Worm (Caenorhabditis elegans) whole organism, L4 larva: ENCODE results near the gene Y51A2D.1.

Source experiments
- R02D3.7 ChIP-seq: fragments of 150-350 bp; sonication (generic microtip); optimal IDR thresholded peaks from 3 replicates; lab custom pipeline; 2014; ENCODE audit warnings: missing biosample characterization, missing genetic modification characterization
- aha-1 ChIP-seq: fragments of 150-350 bp; peaks from one replicate; lab custom pipeline; 2014; ENCODE audit warnings: missing biosample characterization, missing genetic modification characterization
- attf-4 ChIP-seq: sonication (generic microtip); optimal IDR thresholded peaks from 3 replicates; lab custom pipeline; 2017; ENCODE audit warnings: missing biosample characterization, missing genetic modification characterization
- cey-2 ChIP-seq: sonication (generic microtip); optimal IDR thresholded peaks from 3 replicates; lab custom pipeline; 2017; ENCODE audit warnings: missing genetic modification characterization, mild to moderate bottlenecking, missing compliant biosample characterization, antibody characterized with exemption, borderline replicate concordance; ENCODE audit not compliant: insufficient read depth
- daf-16 ChIP-seq, 3 experiments: sonication (generic microtip); optimal IDR thresholded peaks; 2 replicates each; lab custom pipeline; 2016 to 2017; ENCODE audit warnings: missing genetic modification characterization in 3 of 3, missing genetic modification reagents in 3 of 3, mild to moderate bottlenecking in 2 of 3, missing compliant biosample characterization in 2 of 3, missing biosample characterization in 1 of 3, moderate library complexity in 1 of 3
- daf-19 ChIP-seq: fragments of 200-800 bp; sonication (Bioruptor generic); conservative IDR thresholded peaks from 2 replicates; pipeline ENCODE4 v1.3.6; 2022; ENCODE audit warnings: missing genetic modification characterization, missing compliant biosample characterization
- daf-8 ChIP-seq: fragments of 200-800 bp; sonication (Bioruptor generic); IDR thresholded peaks from 2 replicates; pipeline ENCODE4 v1.3.6; 2022; ENCODE audit warnings: missing genetic modification characterization, missing compliant biosample characterization
- dmd-6 ChIP-seq: fragments of 200-800 bp; sonication (Bioruptor generic); IDR thresholded peaks from 2 replicates; pipeline ENCODE4 v1.3.6; 2022; ENCODE audit warnings: missing genetic modification reagents, missing genetic modification characterization, missing compliant biosample characterization
- dpl-1 ChIP-seq: fragments of 150-350 bp; optimal IDR thresholded peaks from 2 replicates; lab custom pipeline; 2014; ENCODE audit warnings: missing biosample characterization, missing genetic modification reagents, missing genetic modification characterization
- dve-1 ChIP-seq: sonication (generic microtip); optimal IDR thresholded peaks from 2 replicates; lab custom pipeline; 2017; ENCODE audit warnings: antibody characterized with exemption, mild to moderate bottlenecking, missing genetic modification characterization, missing compliant biosample characterization; ENCODE audit not compliant: insufficient read depth
- hlh-11 ChIP-seq: fragments of 200-800 bp; sonication (Bioruptor generic); optimal IDR thresholded peaks from 2 replicates; lab custom pipeline; 2018; ENCODE audit warnings: mild to moderate bottlenecking, missing genetic modification characterization, missing compliant biosample characterization
- jun-1 ChIP-seq: fragments of 150-350 bp; optimal IDR thresholded peaks from 2 replicates; lab custom pipeline; 2014; ENCODE audit warnings: missing biosample characterization, missing genetic modification reagents, missing genetic modification characterization
- lin-1 ChIP-seq: fragments of 200-800 bp; sonication (Bioruptor generic); IDR thresholded peaks from 2 replicates; pipeline ENCODE4 v1.3.6; 2022; ENCODE audit warnings: missing genetic modification reagents, missing genetic modification characterization, missing compliant biosample characterization
- mdt-29 ChIP-seq: fragments of 200-800 bp; sonication (Bioruptor generic); IDR thresholded peaks from 2 replicates; pipeline ENCODE4 v1.3.6; 2022; ENCODE audit warnings: missing genetic modification reagents, missing genetic modification characterization, missing compliant biosample characterization
- mes-2 ChIP-seq: sonication (generic microtip); optimal IDR thresholded peaks from 2 replicates; lab custom pipeline; 2016; ENCODE audit warnings: missing genotype, mild to moderate bottlenecking, missing genetic modification characterization, missing compliant biosample characterization; ENCODE audit not compliant: poor library complexity, severe bottlenecking
- nhr-11 ChIP-seq: fragments of 150-350 bp; optimal IDR thresholded peaks from 2 replicates; lab custom pipeline; 2014; ENCODE audit warnings: missing biosample characterization, missing genetic modification characterization
- nhr-111 ChIP-seq: fragments of 200-800 bp; sonication (Bioruptor generic); optimal IDR thresholded peaks from 2 replicates; lab custom pipeline; 2018; ENCODE audit warnings: mild to moderate bottlenecking, missing genetic modification characterization, missing compliant biosample characterization
- nhr-28 ChIP-seq: fragments of 150-350 bp; optimal IDR thresholded peaks from 2 replicates; lab custom pipeline; 2014; ENCODE audit warnings: missing biosample characterization, missing genetic modification characterization
- nhr-41 ChIP-seq: fragments of 200-800 bp; sonication (Bioruptor generic); IDR thresholded peaks from 2 replicates; pipeline ENCODE4 v1.3.6; 2022; ENCODE audit warnings: missing genetic modification reagents, missing genetic modification characterization, missing compliant biosample characterization
- nhr-42 ChIP-seq: fragments of 200-800 bp; sonication (Bioruptor generic); IDR thresholded peaks from 2 replicates; pipeline ENCODE4 v1.3.6; 2022; ENCODE audit warnings: missing genetic modification characterization, missing compliant biosample characterization
- nhr-48 ChIP-seq: sonication (generic microtip); optimal IDR thresholded peaks from 2 replicates; lab custom pipeline; 2016; ENCODE audit warnings: mild to moderate bottlenecking, missing genetic modification characterization, missing compliant biosample characterization
- nhr-77 ChIP-seq: fragments of 150-350 bp; optimal IDR thresholded peaks from 2 replicates; lab custom pipeline; 2014; ENCODE audit warnings: missing biosample characterization, missing genetic modification characterization
- php-3 ChIP-seq: fragments of 200-800 bp; sonication (Bioruptor generic); IDR thresholded peaks from 2 replicates; pipeline ENCODE4 v1.3.6; 2022; ENCODE audit warnings: missing genetic modification reagents, missing genetic modification characterization, missing compliant biosample characterization
- pqm-1 ChIP-seq: sonication (generic microtip); optimal IDR thresholded peaks from 2 replicates; lab custom pipeline; 2017; ENCODE audit warnings: missing biosample characterization, missing genetic modification characterization
- snpc-4 ChIP-seq: fragments of 150-350 bp; optimal IDR thresholded peaks from 2 replicates; lab custom pipeline; 2014; ENCODE audit warnings: missing biosample characterization, missing genetic modification characterization
- spr-3 ChIP-seq: fragments of 200-800 bp; sonication (Bioruptor generic); optimal IDR thresholded peaks from 2 replicates; lab custom pipeline; 2018; ENCODE audit warnings: mild to moderate bottlenecking, missing genetic modification characterization, missing compliant biosample characterization
- tag-97 ChIP-seq: fragments of 200-800 bp; sonication (Bioruptor generic); IDR thresholded peaks from 2 replicates; pipeline ENCODE4 v1.3.6; 2022; ENCODE audit warnings: missing genetic modification characterization, missing compliant biosample characterization
- tra-1 ChIP-seq: fragments of 200-800 bp; sonication (Bioruptor generic); IDR thresholded peaks from 2 replicates; pipeline ENCODE4 v1.3.6; 2022; ENCODE audit warnings: missing genetic modification reagents, missing genetic modification characterization, missing compliant biosample characterization
- zfp-3 ChIP-seq: fragments of 200-800 bp; sonication (Bioruptor generic); conservative IDR thresholded peaks from 2 replicates; pipeline ENCODE4 v1.3.6; 2022; ENCODE audit warnings: missing genetic modification reagents, missing genetic modification characterization, missing compliant biosample characterization

Gene Y51A2D.1

DNA sequence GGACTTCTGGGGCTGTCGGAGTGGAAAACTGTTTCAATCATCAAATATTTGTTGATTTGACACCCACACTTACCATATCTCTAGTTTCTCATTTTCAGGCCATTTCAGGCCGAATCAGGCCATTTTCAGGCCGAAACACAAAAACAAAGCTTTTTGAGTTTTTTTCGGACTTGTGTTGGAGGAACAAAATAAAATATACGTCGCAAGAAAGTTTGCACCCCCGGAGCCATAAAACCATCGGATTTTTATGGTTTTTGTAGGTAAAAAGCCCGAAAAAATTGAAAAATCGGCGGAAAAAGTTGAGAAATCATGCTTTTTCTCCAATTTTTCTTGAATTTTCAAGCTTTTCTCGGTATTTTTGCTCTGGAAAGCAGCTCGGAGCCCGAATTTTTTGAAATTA is at the start of gene Y51A2D.1:
TSS of gene Y51A2D.1 (plus strand) at position 301 of the 400 bp plus-strand sequence.
- no peak for TF ChIP-seq R02D3.7 (tag; lab: Kevin White, UChicago)
- no peak for TF ChIP-seq attf-4 (tag; lab: Kevin White, UChicago)
- no peak for TF ChIP-seq snpc-4 (tag; lab: Kevin White, UChicago)
- TF ChIP-seq jun-1 (tag; lab: Kevin White, UChicago): no peak
- TF ChIP-seq tag-97 (GFP tag; lab: Robert Waterston, UW): no peak
- no peak for TF ChIP-seq zfp-3 (GFP tag; lab: Robert Waterston, UW)
- TF ChIP-seq nhr-41: no peak

DNA sequence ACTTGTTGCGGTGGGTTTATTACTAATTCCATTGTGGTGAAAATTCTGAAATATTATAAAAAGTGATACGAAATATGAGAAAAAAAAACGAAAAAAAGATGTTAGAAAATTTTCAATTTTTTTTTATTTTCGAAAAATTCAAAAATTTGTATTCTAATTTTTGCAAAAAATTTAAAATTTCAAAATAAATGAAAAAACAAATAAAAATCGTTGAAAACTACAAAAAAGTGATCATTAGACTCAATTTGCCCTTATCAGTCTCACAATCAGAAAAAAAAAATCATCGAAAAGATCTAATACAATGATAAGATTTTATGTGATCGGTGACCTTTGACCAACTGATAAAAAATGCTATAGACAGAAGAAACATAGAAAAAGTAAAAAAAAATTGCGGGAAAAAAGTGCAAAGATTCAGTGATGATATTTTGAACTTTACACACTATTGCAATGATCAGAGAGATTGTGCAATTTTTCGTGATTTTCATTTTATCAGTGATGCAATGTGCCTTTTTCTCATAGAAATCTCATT is 47.4 kb upstream of the Y51A2D.1 start, which contains the start of gene ZK228.3:
TSS of gene ZK228.3 (minus strand) at position 51 of the 529 bp plus-strand sequence.
- no peak for TF ChIP-seq nhr-42 (GFP tag; lab: Robert Waterston, UW)
- peak; percentile 93 for TF ChIP-seq nhr-41
- TF ChIP-seq nhr-77 (tag; lab: Kevin White, UChicago): peak; percentile 76
- TF ChIP-seq cey-2 (tag; lab: Kevin White, UChicago): no peak
- TF ChIP-seq daf-19 (GFP tag; lab: Robert Waterston, UW): no peak
- peak; percentile 91 for TF ChIP-seq nhr-28 (tag; lab: Kevin White, UChicago)
- TF ChIP-seq dmd-6 (GFP tag; lab: Robert Waterston, UW): peak; percentile 90
- peak; percentile 23 for TF ChIP-seq nhr-48 (tag; lab: Kevin White, UChicago)
- no peak for TF ChIP-seq dpl-1 (GFP tag; lab: Kevin White, UChicago)
- TF ChIP-seq pqm-1 (tag; lab: Kevin White, UChicago): peak; percentile 94
- TF ChIP-seq spr-3: no peak
- TF ChIP-seq lin-1 (GFP tag; lab: Robert Waterston, UW): 0 out of 2 replicates have a peak, but pooled peaks have one; percentile 30
- TF ChIP-seq daf-16 (GFP tag; optimal IDR thresholded peaks at IDR 0.05; lab: Kevin White, UChicago): no peak
- peak; percentile 55 for TF ChIP-seq daf-16 (tag; optimal IDR thresholded peaks at IDR 0.05; lab: Kevin White, UChicago)
- TF ChIP-seq php-3 (GFP tag; lab: Robert Waterston, UW): peak; percentile 35; the same call in 1 of the 2 replicates
- no peak for TF ChIP-seq jun-1 (tag; lab: Kevin White, UChicago)
- peak; percentile 53; the same call in 1 of the 2 replicates for TF ChIP-seq tra-1 (GFP tag; lab: Robert Waterston, UW)
- TF ChIP-seq hlh-11 (tag; lab: Kevin White, UChicago): peak; percentile 52

DNA sequence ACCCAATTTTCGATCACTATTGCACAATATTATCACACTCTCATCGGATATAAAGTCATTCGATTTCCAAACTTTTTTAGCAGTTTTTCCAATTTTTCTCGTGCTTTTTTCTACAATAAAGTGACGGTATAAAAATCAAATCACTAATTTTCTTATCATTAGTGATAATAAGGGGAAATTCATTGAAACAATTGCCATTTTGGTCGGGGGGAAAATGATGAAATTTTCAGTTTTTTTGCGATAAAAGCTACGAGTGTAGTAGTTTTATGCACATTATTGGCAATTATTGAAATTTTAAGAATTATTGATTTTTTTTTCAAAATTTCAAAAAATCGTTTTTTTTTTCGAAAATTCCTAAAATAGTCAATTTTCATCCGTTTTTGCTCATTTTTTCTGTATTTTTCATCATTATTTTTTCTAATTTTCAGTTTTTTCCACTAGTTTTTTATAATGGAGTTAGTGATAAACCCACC is 46.3 kb upstream of the Y51A2D.1 start, which contains the start of gene ZK228.4:
TSS of gene ZK228.4 (plus strand) at position 423 of the 473 bp plus-strand sequence.
- TF ChIP-seq php-3 (GFP tag; lab: Robert Waterston, UW) (0 out of 2 replicates have a peak, but pooled peaks have one; percentile 23), dve-1 (tag; lab: Kevin White, UChicago) (peak; percentile 3), nhr-28 (tag; lab: Kevin White, UChicago) (peak; percentile 54), nhr-11 (no peak), daf-16 (GFP tag; optimal IDR thresholded peaks at IDR 0.05; lab: Kevin White, UChicago) (no peak), daf-16 (tag; optimal IDR thresholded peaks at IDR 0.05; lab: Kevin White, UChicago) (peak; percentile 18), mdt-29 (GFP tag; lab: Robert Waterston, UW) (no peak), pqm-1 (tag; lab: Kevin White, UChicago) (peak; percentile 70)

DNA sequence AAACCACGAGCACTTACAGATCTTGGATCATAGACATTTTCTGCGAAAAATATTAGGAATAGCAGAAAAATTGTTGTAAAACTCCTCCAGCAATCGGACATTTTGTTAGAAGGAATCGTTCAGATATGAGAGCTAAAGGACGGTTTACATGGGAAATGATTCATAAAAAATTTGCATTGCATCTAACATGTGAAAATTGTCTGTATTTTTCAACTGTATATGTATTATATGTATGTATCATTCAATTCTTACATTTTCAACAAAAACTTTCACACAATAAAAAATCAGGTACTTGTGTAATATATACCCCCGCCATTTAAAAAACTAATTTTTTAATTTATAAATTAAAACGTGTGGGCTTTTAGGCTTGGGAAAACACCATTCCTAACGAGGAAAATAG is 40.6 kb upstream of the Y51A2D.1 start, which contains the start of gene ZK228.13:
TSS of gene ZK228.13 (minus strand) at position 101 of the 400 bp plus-strand sequence.
- TF ChIP-seq nhr-111 (GFP tag; lab: Kevin White, UChicago) (no peak), mes-2 (tag; lab: Kevin White, UChicago) (no peak), daf-8 (GFP tag; lab: Robert Waterston, UW) (no peak)

DNA sequence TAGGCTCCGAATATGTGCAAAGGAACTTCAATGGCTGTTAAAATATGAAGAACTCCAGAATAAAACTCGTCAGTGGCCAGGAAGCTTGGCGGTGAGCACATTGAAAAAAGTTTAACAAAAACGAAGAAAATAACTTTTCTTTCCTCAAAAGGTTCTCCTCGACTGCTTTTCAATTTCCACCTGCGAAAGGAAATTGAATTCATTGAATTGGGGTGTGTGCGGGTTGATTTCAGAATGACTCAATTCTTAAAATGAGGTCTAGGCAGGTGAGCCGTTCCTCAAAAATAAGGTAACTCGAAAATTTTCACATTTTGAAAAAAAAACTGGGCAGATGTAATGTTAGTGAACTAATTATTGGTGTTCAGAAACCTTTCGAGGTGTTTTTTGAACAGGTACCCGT is 35.2 kb upstream of the Y51A2D.1 start, which contains the start of gene srh-182:
TSS of gene srh-182 (minus strand) at position 101 of the 400 bp plus-strand sequence.
- TF ChIP-seq tra-1 (GFP tag; lab: Robert Waterston, UW) (no peak), aha-1 (tag; lab: Kevin White, UChicago) (peak; percentile 15)
